Worm (Caenorhabditis elegans) whole organism, L1 larva: ENCODE measurements around the gene ZK616.65.

Source experiments
- blmp-1 ChIP-seq: fragments of 150-350 bp; optimal IDR thresholded peaks from 2 replicates; lab custom pipeline; 2014; ENCODE audit warnings: missing biosample characterization, missing genetic modification characterization
- efl-3 ChIP-seq: fragments of 200-800 bp; sonication (Bioruptor generic); optimal IDR thresholded peaks from 2 replicates; lab custom pipeline; 2018; ENCODE audit warnings: mild to moderate bottlenecking, missing genetic modification characterization, missing compliant biosample characterization
- lin-14 ChIP-seq: fragments of 200-800 bp; sonication (Bioruptor generic); optimal IDR thresholded peaks from 2 replicates; lab custom pipeline; 2018; ENCODE audit warnings: mild to moderate bottlenecking, missing genetic modification characterization, moderate library complexity, missing compliant biosample characterization
- lin-39 ChIP-seq: fragments of 150-350 bp; optimal IDR thresholded peaks from 2 replicates; lab custom pipeline; 2014; ENCODE audit warnings: missing biosample characterization, missing genetic modification reagents, missing genetic modification characterization
- nhr-11 ChIP-seq: fragments of 150-350 bp; optimal IDR thresholded peaks from 2 replicates; lab custom pipeline; 2014; ENCODE audit warnings: missing biosample characterization, missing genetic modification characterization
- nhr-19 ChIP-seq: fragments of 200-800 bp; sonication (Bioruptor generic); conservative IDR thresholded peaks from 2 replicates; pipeline ENCODE4 v1.3.6; 2022; ENCODE audit warnings: missing genetic modification characterization, missing compliant biosample characterization
- nhr-237 ChIP-seq: fragments of 150-350 bp; optimal IDR thresholded peaks from 2 replicates; lab custom pipeline; 2014; ENCODE audit warnings: missing biosample characterization, missing genetic modification characterization
- nhr-28 ChIP-seq: fragments of 150-350 bp; optimal IDR thresholded peaks from 2 replicates; lab custom pipeline; 2014; ENCODE audit warnings: missing biosample characterization, missing genetic modification characterization
- snpc-4 ChIP-seq: fragments of 150-350 bp; optimal IDR thresholded peaks from 2 replicates; lab custom pipeline; 2014; ENCODE audit warnings: missing biosample characterization, missing genetic modification characterization
- sup-37 ChIP-seq: fragments of 200-800 bp; sonication (Bioruptor generic); optimal IDR thresholded peaks from 2 replicates; lab custom pipeline; 2018; ENCODE audit warnings: mild to moderate bottlenecking, missing genetic modification characterization, missing compliant biosample characterization
- unc-30 ChIP-seq: sonication (generic microtip); optimal IDR thresholded peaks from 2 replicates; lab custom pipeline; 2017; ENCODE audit warnings: missing biosample characterization, missing genetic modification characterization

The ZK616.65 gene

DNA sequence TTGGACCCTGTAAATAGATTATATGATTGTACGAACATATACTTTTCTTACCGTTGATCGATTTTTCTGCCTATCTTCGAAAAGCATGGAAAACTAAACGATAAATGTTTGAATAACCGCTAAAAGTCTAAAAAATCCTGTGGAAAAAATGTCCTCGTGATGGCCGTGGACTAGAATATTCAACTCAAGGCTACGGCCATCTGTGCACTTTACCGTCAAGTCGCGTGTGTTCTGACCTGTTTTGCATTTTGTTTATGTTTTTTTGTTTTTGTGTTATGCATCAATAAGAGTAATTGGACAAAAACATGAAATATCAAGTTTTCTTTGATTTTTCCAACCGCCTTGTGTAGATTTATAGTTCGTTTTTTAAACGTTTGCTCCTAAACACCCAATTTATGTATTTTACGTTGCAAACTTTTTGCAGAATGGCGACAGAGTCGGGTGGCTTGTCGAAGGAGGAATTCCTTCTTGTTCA, 46.8 kb downstream of the ZK616.65 start, which contains the start of the genes hda-6 and F41H10.4 (continued):
- TF ChIP-seq lin-39 (tag; lab: Kevin White, UChicago), result peak; percentile 31
- TF ChIP-seq nhr-28, result no peak
- peak; percentile 40 for TF ChIP-seq blmp-1 (tag; lab: Kevin White, UChicago)
- peak; percentile 88 for TF ChIP-seq lin-14 (GFP tag; lab: Kevin White, UChicago)
- peak; percentile 76 for TF ChIP-seq snpc-4

DNA sequence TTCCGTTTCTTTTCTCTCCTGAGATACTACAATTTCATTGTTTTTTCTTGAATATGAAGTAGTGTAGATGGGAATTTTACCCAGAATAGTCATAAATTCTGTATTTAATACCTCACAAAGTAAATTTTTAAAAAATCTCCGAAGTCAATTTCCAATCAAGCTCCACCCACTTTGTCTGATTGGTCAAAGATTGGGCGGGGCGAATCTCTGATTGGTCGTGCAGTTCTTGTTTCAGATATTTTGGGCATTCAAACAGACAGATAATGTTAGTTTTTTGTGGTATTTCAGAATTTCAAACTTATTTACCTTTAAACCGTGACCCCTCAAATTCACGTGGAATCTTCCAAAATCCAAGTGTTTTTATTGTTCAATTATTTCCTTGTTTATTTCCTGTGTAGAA, 50.5 kb downstream of the ZK616.65 start, which contains the start of gene F41H10.5:
Gene F41H10.5 (plus strand): TSS at position 375 of the 400 bp plus-strand sequence.
- TF ChIP-seq sup-37 (GFP tag; lab: Kevin White, UChicago) (no peak), nhr-11 (tag; lab: Kevin White, UChicago) (no peak), nhr-19 (no peak), efl-3 (GFP tag; lab: Kevin White, UChicago) (no peak), nhr-237 (tag; lab: Kevin White, UChicago) (no peak), unc-30 (tag; lab: Kevin White, UChicago) (no peak)
- TF ChIP-seq, all 84 proteins: peak for 0
